Fruit fly (Drosophila melanogaster) Kc167 (cell line): Measurements from ENCODE around the gene Meltrin.

ENCODE experiments used
- Sin3A ChIP-seq: fragments of >200 bp; optimal IDR thresholded peaks from 2 replicates; lab custom pipeline; 2018; ENCODE audit warnings: missing external identifiers
- h ChIP-seq: fragments of >200 bp; optimal IDR thresholded peaks from 3 replicates; lab custom pipeline; 2018; ENCODE audit warnings: missing external identifiers

DNA sequence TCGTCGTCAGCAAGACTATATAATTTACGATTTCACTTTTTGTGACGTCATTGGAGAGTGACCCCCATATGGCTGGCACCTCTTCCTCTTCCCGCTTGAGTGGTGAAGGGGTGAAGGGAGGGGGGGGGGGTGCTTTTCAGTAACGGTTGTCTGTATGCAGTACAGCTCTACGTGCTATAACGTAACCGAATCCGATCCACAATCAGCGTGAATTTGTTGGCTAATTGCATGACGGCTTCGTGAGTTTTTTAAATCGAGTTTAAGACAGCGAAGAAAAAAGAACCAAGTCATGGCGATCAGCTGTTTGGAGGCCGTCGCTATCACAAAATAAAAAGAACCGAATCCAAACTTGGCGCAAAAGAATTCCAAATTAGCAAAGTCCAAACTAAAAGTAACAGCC is 39.6 kb upstream of the Meltrin start:
- TF ChIP-seq h (lab: Kevin White, UChicago), result no peak
- no peak for TF ChIP-seq Sin3A (lab: Kevin White, UChicago)
